Fruit fly (Drosophila melanogaster) whole organism, prepupa: ENCODE measurements around the gene CG9386.
A peak's percentile ranks its signal among the peaks of the same experiment; 100 is the strongest.

Source experiments
- CG32006 ChIP-seq: fragments of 200-800 bp; sonication (Bioruptor generic); optimal IDR thresholded peaks from 3 replicates; lab custom pipeline; 2017; ENCODE audit warnings: missing biosample characterization, mild to moderate bottlenecking, missing genetic modification characterization
- CG34406 ChIP-seq: fragments of 200-800 bp; sonication (Bioruptor generic); optimal IDR thresholded peaks from 3 replicates; lab custom pipeline; 2016; ENCODE audit warnings: missing biosample characterization, missing genetic modification characterization
- CG3919 ChIP-seq: fragments of 200-800 bp; sonication (Bioruptor generic); optimal IDR thresholded peaks from 3 replicates; lab custom pipeline; 2016; ENCODE audit warnings: missing biosample characterization, missing genetic modification characterization
- CG4318 ChIP-seq: fragments of 200-800 bp; sonication (Bioruptor generic); optimal IDR thresholded peaks from 3 replicates; lab custom pipeline; 2017; ENCODE audit warnings: missing biosample characterization, mild to moderate bottlenecking, missing genetic modification characterization
- Hr39 ChIP-seq: fragments of 200-800 bp; sonication (Bioruptor generic); optimal IDR thresholded peaks from 2 replicates; lab custom pipeline; 2016; ENCODE audit warnings: missing biosample characterization, missing genetic modification characterization
- Lpt ChIP-seq: fragments of 200-800 bp; sonication (Bioruptor generic); optimal IDR thresholded peaks from 3 replicates; lab custom pipeline; 2016; ENCODE audit warnings: missing biosample characterization, missing genetic modification characterization
- Sox102F ChIP-seq: fragments of 200-800 bp; sonication (Bioruptor generic); optimal IDR thresholded peaks from 2 replicates; lab custom pipeline; 2016; ENCODE audit warnings: missing biosample characterization, mild to moderate bottlenecking, missing genetic modification characterization
- fd85E ChIP-seq: fragments of 200-800 bp; sonication (Bioruptor generic); optimal IDR thresholded peaks from 3 replicates; lab custom pipeline; 2016; ENCODE audit warnings: missing biosample characterization, missing genetic modification characterization
- fkh ChIP-seq: fragments of 200-800 bp; sonication (Bioruptor generic); optimal IDR thresholded peaks from 3 replicates; lab custom pipeline; 2017; ENCODE audit warnings: missing biosample characterization, mild to moderate bottlenecking, missing genetic modification characterization, moderate library complexity
- ss ChIP-seq, 2 experiments: fragments of 200-800 bp; sonication (Bioruptor generic); optimal IDR thresholded peaks; 2 replicates in 1 of 2; 3 replicates in 1 of 2; lab custom pipeline; 2017 to 2018; ENCODE audit warnings: mild to moderate bottlenecking in 2 of 2, missing biosample characterization in 2 of 2, missing genetic modification characterization in 2 of 2, moderate library complexity in 1 of 2
- svp ChIP-seq: fragments of 200-800 bp; sonication (Bioruptor generic); peaks from one replicate; lab custom pipeline; 2016; ENCODE audit warnings: missing biosample characterization, missing genetic modification characterization
- topi ChIP-seq: fragments of 200-800 bp; sonication (Bioruptor generic); optimal IDR thresholded peaks from 3 replicates; lab custom pipeline; 2016; ENCODE audit warnings: missing biosample characterization, missing genetic modification characterization

DNA sequence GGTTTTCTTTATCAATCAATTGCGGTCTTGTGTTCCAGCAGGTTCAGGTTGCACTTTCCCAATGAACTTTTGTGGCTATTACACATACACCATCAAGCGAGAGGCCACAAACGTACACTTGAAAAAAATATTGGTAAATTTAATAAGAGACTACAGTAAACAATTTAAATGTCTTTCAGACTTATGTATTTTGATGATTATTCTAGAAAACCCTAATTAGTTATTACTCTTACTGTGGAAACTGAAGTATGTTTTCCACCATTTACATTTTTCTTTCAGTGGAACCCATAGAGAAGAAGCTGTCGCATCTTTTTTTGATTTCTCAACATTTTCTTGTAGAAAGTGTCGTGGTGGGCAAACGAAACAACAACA, 21.1 kb downstream of the CG9386 start:
- peak; percentile 85 for TF ChIP-seq CG4318 (GFP tag; lab: Kevin White, UChicago)
- TF ChIP-seq CG34406 (GFP tag; lab: Kevin White, UChicago) = peak; percentile 88
- TF ChIP-seq Lpt = peak; percentile 88
- peak in 1 of 2 experiments; percentile 57 for TF ChIP-seq ss (GFP tag; optimal IDR thresholded peaks at IDR 0.05; lab: Kevin White, UChicago)
- TF ChIP-seq CG32006 (GFP tag; lab: Kevin White, UChicago) = peak; percentile 95
- TF ChIP-seq fkh (GFP tag; lab: Kevin White, UChicago) = peak; percentile 21
- TF ChIP-seq topi (GFP tag; lab: Kevin White, UChicago) = peak; percentile 90
- peak; percentile 90 for TF ChIP-seq Sox102F (GFP tag; lab: Kevin White, UChicago)
- TF ChIP-seq CG3919 (GFP tag; lab: Kevin White, UChicago) = peak; percentile 92
- TF ChIP-seq fd85E (GFP tag; lab: Kevin White, UChicago) = peak; percentile 67
- peak; percentile 90 for TF ChIP-seq svp (GFP tag; lab: Kevin White, UChicago)
- TF ChIP-seq Hr39 (GFP tag; lab: Kevin White, UChicago) = peak; percentile 91
